Worm (Caenorhabditis elegans) whole organism, L2 larva: ENCODE results near the gene memb-2.
A peak's percentile ranks its signal among the peaks of the same experiment; 100 is the strongest.

ENCODE experiments used
- fos-1 ChIP-seq: fragments of 150-350 bp; optimal IDR thresholded peaks from 2 replicates; lab custom pipeline; 2014; ENCODE audit warnings: missing biosample characterization, missing genetic modification characterization
- mbf-1 ChIP-seq: sonication (generic microtip); optimal IDR thresholded peaks from 2 replicates; lab custom pipeline; 2017; ENCODE audit warnings: missing biosample characterization, missing genetic modification characterization
- nhr-77 ChIP-seq: fragments of 150-350 bp; optimal IDR thresholded peaks from 2 replicates; lab custom pipeline; 2014; ENCODE audit warnings: missing biosample characterization, missing genetic modification characterization
- unc-55 ChIP-seq: fragments of 150-350 bp; sonication (generic microtip); optimal IDR thresholded peaks from 3 replicates; lab custom pipeline; 2014; ENCODE audit warnings: missing biosample characterization, missing genetic modification reagents, missing genetic modification characterization
- unc-62 ChIP-seq: fragments of 150-350 bp; optimal IDR thresholded peaks from 2 replicates; lab custom pipeline; 2014; ENCODE audit warnings: missing biosample characterization, missing genetic modification reagents, missing genetic modification characterization
- zag-1 ChIP-seq: fragments of 150-350 bp; optimal IDR thresholded peaks from 2 replicates; lab custom pipeline; 2014; ENCODE audit warnings: missing biosample characterization, missing genetic modification characterization

ce11 chrV:5582860-5583259, 37.1 kb downstream of the memb-2 start:
- TF ChIP-seq zag-1 (tag; lab: Kevin White, UChicago) (peak; percentile 57), fos-1 (no peak), unc-55 (GFP tag; lab: Kevin White, UChicago) (peak; percentile 16), nhr-77 (tag; lab: Kevin White, UChicago) (no peak), unc-62 (GFP tag; lab: Kevin White, UChicago) (no peak), mbf-1 (no peak)
